Fruit fly (Drosophila melanogaster) whole organism, prepupa: ENCODE measurements around the gene CG43401.

Source experiments
- Blimp-1 ChIP-seq: fragments of 200-800 bp; sonication (Bioruptor generic); optimal IDR thresholded peaks from 3 replicates; lab custom pipeline; 2017; ENCODE audit warnings: missing biosample characterization, missing genetic modification characterization, mild to moderate bottlenecking, moderate library complexity, missing genetic modification reagents
- CG10631 ChIP-seq: fragments of 200-800 bp; sonication (Bioruptor generic); optimal IDR thresholded peaks from 2 replicates; lab custom pipeline; 2016; ENCODE audit warnings: missing biosample characterization, missing genetic modification characterization
- CG11294 ChIP-seq: fragments of 200-800 bp; sonication (Bioruptor generic); IDR thresholded peaks from 2 replicates; pipeline ENCODE4 v1.3.6; 2022; ENCODE audit warnings: missing biosample characterization, missing genetic modification characterization
- CG11762 ChIP-seq: fragments of 200-800 bp; sonication (Bioruptor generic); optimal IDR thresholded peaks from 3 replicates; lab custom pipeline; 2016; ENCODE audit warnings: missing biosample characterization, missing genetic modification characterization; ENCODE audit not compliant: insufficient read depth
- CG15336 ChIP-seq: fragments of 200-800 bp; sonication (Bioruptor generic); IDR thresholded peaks from 2 replicates; pipeline ENCODE4 v1.3.6; 2022; ENCODE audit warnings: missing biosample characterization, missing genetic modification characterization
- CG1621 ChIP-seq: fragments of 200-800 bp; sonication (Bioruptor generic); optimal IDR thresholded peaks from 3 replicates; lab custom pipeline; 2018; ENCODE audit warnings: missing biosample characterization, mild to moderate bottlenecking, missing genetic modification characterization
- CG3032 ChIP-seq: fragments of 200-800 bp; optimal IDR thresholded peaks from 2 replicates; lab custom pipeline; 2019; ENCODE audit warnings: missing biosample characterization, mild to moderate bottlenecking, missing genetic modification characterization, moderate library complexity
- CG31627 ChIP-seq: fragments of 200-800 bp; sonication (Bioruptor generic); optimal IDR thresholded peaks from 3 replicates; lab custom pipeline; 2016; ENCODE audit warnings: missing biosample characterization, missing genetic modification characterization
- CG32006 ChIP-seq: fragments of 200-800 bp; sonication (Bioruptor generic); optimal IDR thresholded peaks from 3 replicates; lab custom pipeline; 2017; ENCODE audit warnings: missing biosample characterization, mild to moderate bottlenecking, missing genetic modification characterization
- CG34406 ChIP-seq: fragments of 200-800 bp; sonication (Bioruptor generic); optimal IDR thresholded peaks from 3 replicates; lab custom pipeline; 2016; ENCODE audit warnings: missing biosample characterization, missing genetic modification characterization
- CG3919 ChIP-seq: fragments of 200-800 bp; sonication (Bioruptor generic); optimal IDR thresholded peaks from 3 replicates; lab custom pipeline; 2016; ENCODE audit warnings: missing biosample characterization, missing genetic modification characterization
- CG6163 ChIP-seq: fragments of 200-800 bp; sonication (Bioruptor generic); IDR thresholded peaks from 3 replicates; pipeline ENCODE4 v1.3.6; 2022; ENCODE audit warnings: missing biosample characterization, missing genetic modification characterization
- CG6276 ChIP-seq: fragments of 200-800 bp; sonication (Bioruptor generic); optimal IDR thresholded peaks from 2 replicates; lab custom pipeline; 2017; ENCODE audit warnings: missing biosample characterization, mild to moderate bottlenecking, missing genetic modification characterization
- CG6808 ChIP-seq: fragments of 200-800 bp; sonication (Bioruptor generic); optimal IDR thresholded peaks from 3 replicates; lab custom pipeline; 2017; ENCODE audit warnings: missing biosample characterization, missing genetic modification characterization, mild to moderate bottlenecking, moderate library complexity, missing genetic modification reagents
- CG6854 ChIP-seq: fragments of 200-800 bp; sonication (Bioruptor generic); optimal IDR thresholded peaks from 2 replicates; lab custom pipeline; 2017; ENCODE audit warnings: missing biosample characterization, mild to moderate bottlenecking, missing genetic modification characterization
- CG7368 ChIP-seq: fragments of 200-800 bp; sonication (Bioruptor generic); optimal IDR thresholded peaks from 3 replicates; lab custom pipeline; 2016; ENCODE audit warnings: missing biosample characterization, missing genetic modification characterization
- CG8119 ChIP-seq: fragments of 200-800 bp; sonication (Bioruptor generic); IDR thresholded peaks from 3 replicates; pipeline ENCODE4 v1.3.6; 2022; ENCODE audit warnings: missing biosample characterization, missing genetic modification characterization
- CG8632 ChIP-seq: fragments of 200-800 bp; sonication (Bioruptor generic); optimal IDR thresholded peaks from 3 replicates; lab custom pipeline; 2016; ENCODE audit warnings: missing biosample characterization, missing genetic modification characterization
- Eip75B ChIP-seq: fragments of 200-800 bp; sonication (Bioruptor generic); optimal IDR thresholded peaks from 3 replicates; lab custom pipeline; 2016; ENCODE audit warnings: missing biosample characterization, missing genetic modification characterization
- Eip78C ChIP-seq: fragments of 200-800 bp; sonication (Bioruptor generic); peaks from one replicate; lab custom pipeline; 2016; ENCODE audit warnings: missing biosample characterization, missing genetic modification characterization
- Eip93F ChIP-seq: fragments of 200-800 bp; sonication (Bioruptor generic); optimal IDR thresholded peaks from 2 replicates; lab custom pipeline; 2016; ENCODE audit warnings: missing biosample characterization, mild to moderate bottlenecking, missing genetic modification characterization
- Ets21C ChIP-seq: fragments of 200-800 bp; sonication (Bioruptor generic); optimal IDR thresholded peaks from 3 replicates; lab custom pipeline; 2016; ENCODE audit warnings: missing biosample characterization, missing genetic modification characterization
- Ets96B ChIP-seq: fragments of 200-800 bp; optimal IDR thresholded peaks from 2 replicates; lab custom pipeline; 2019; ENCODE audit warnings: missing biosample characterization, mild to moderate bottlenecking, missing genetic modification characterization, moderate library complexity
- Met ChIP-seq: fragments of 200-800 bp; sonication (Bioruptor generic); optimal IDR thresholded peaks from 3 replicates; lab custom pipeline; 2016; ENCODE audit warnings: missing biosample characterization, missing genetic modification characterization
- OdsH ChIP-seq: fragments of 200-800 bp; sonication (Bioruptor generic); optimal IDR thresholded peaks from 3 replicates; lab custom pipeline; 2016; ENCODE audit warnings: missing biosample characterization, missing genetic modification characterization
- Sox14 ChIP-seq: fragments of 200-800 bp; sonication (Bioruptor generic); optimal IDR thresholded peaks from 3 replicates; lab custom pipeline; 2016; ENCODE audit warnings: missing biosample characterization, missing genetic modification characterization
- Sox15 ChIP-seq: fragments of 200-800 bp; sonication (Bioruptor generic); optimal IDR thresholded peaks from 3 replicates; lab custom pipeline; 2016; ENCODE audit warnings: missing biosample characterization, missing genetic modification characterization
- achi ChIP-seq: fragments of 200-800 bp; sonication (Bioruptor generic); optimal IDR thresholded peaks from 3 replicates; lab custom pipeline; 2016; ENCODE audit warnings: missing biosample characterization, missing genetic modification characterization
- cyc ChIP-seq: fragments of 200-800 bp; sonication (Bioruptor generic); optimal IDR thresholded peaks from 3 replicates; lab custom pipeline; 2016; ENCODE audit warnings: missing biosample characterization, missing genetic modification characterization
- dac ChIP-seq: fragments of 200-800 bp; sonication (Bioruptor generic); optimal IDR thresholded peaks from 2 replicates; lab custom pipeline; 2017; ENCODE audit warnings: missing biosample characterization, mild to moderate bottlenecking, missing genetic modification characterization
- eg ChIP-seq: fragments of 200-800 bp; sonication (Bioruptor generic); IDR thresholded peaks from 3 replicates; pipeline ENCODE4 v1.3.6; 2022; ENCODE audit warnings: missing biosample characterization, missing genetic modification characterization
- esn ChIP-seq: fragments of 200-800 bp; sonication (Bioruptor generic); optimal IDR thresholded peaks from 2 replicates; lab custom pipeline; 2016; ENCODE audit warnings: missing biosample characterization, mild to moderate bottlenecking, missing genetic modification characterization, moderate library complexity
- fkh ChIP-seq: fragments of 200-800 bp; sonication (Bioruptor generic); optimal IDR thresholded peaks from 3 replicates; lab custom pipeline; 2017; ENCODE audit warnings: missing biosample characterization, mild to moderate bottlenecking, missing genetic modification characterization, moderate library complexity
- lz ChIP-seq: fragments of 200-800 bp; sonication (Bioruptor generic); optimal IDR thresholded peaks from 3 replicates; lab custom pipeline; 2016; ENCODE audit warnings: missing biosample characterization, missing genetic modification characterization
- pdm3 ChIP-seq: fragments of 200-800 bp; sonication (Bioruptor generic); optimal IDR thresholded peaks from 3 replicates; lab custom pipeline; 2016; ENCODE audit warnings: missing biosample characterization, missing genetic modification characterization
- salr ChIP-seq, 2 experiments: fragments of 200-800 bp; sonication (Bioruptor generic); optimal IDR thresholded peaks; 3 replicates each; lab custom pipeline; 2016 to 2018; ENCODE audit warnings: missing biosample characterization in 2 of 2, missing genetic modification characterization in 2 of 2, mild to moderate bottlenecking in 1 of 2
- ss ChIP-seq, 2 experiments: fragments of 200-800 bp; sonication (Bioruptor generic); optimal IDR thresholded peaks; 2 replicates in 1 of 2; 3 replicates in 1 of 2; lab custom pipeline; 2017 to 2018; ENCODE audit warnings: mild to moderate bottlenecking in 2 of 2, missing biosample characterization in 2 of 2, missing genetic modification characterization in 2 of 2, moderate library complexity in 1 of 2
- svp ChIP-seq: fragments of 200-800 bp; sonication (Bioruptor generic); peaks from one replicate; lab custom pipeline; 2016; ENCODE audit warnings: missing biosample characterization, missing genetic modification characterization
- topi ChIP-seq: fragments of 200-800 bp; sonication (Bioruptor generic); optimal IDR thresholded peaks from 3 replicates; lab custom pipeline; 2016; ENCODE audit warnings: missing biosample characterization, missing genetic modification characterization
- vri ChIP-seq: fragments of 200-800 bp; sonication (Bioruptor generic); optimal IDR thresholded peaks from 3 replicates; lab custom pipeline; 2016; ENCODE audit warnings: missing biosample characterization, mild to moderate bottlenecking, missing genetic modification characterization

The CG43401 gene

dm6 chr2L:1393611-1394010, 34.7 kb upstream of the CG43401 start (continued):
- TF ChIP-seq OdsH (GFP tag; lab: Kevin White, UChicago) (peak; percentile 28), CG3919 (GFP tag; lab: Kevin White, UChicago) (peak; percentile 44), Sox14 (no peak), pdm3 (GFP tag; lab: Kevin White, UChicago) (peak; percentile 24), topi (no peak), CG11294 (no peak), dac (GFP tag; lab: Kevin White, UChicago) (no peak), Ets21C (no peak), Eip78C (GFP tag; lab: Kevin White, UChicago) (peak; percentile 52)

dm6 chr2L:1399434-1399833, 28.8 kb upstream of the CG43401 start:
- TF ChIP-seq CG6163 (GFP tag; lab: Robert Waterston, UW) (peak; percentile 12; the same call in 1 of the 3 replicates), Eip78C (GFP tag; lab: Kevin White, UChicago) (peak; percentile 40), fkh (peak; percentile 65), salr (GFP tag; optimal IDR thresholded peaks at IDR 0.05; lab: Kevin White, UChicago) (no peak), CG7368 (GFP tag; lab: Kevin White, UChicago) (no peak)

dm6 chr2L:1402728-1403127, 25.5 kb upstream of the CG43401 start:
- TF ChIP-seq Ets21C, result no peak
- no peak for TF ChIP-seq achi (GFP tag; lab: Kevin White, UChicago)
- TF ChIP-seq CG8632 (GFP tag; lab: Kevin White, UChicago), result no peak
- no peak for TF ChIP-seq svp (GFP tag; lab: Kevin White, UChicago)
- no peak for TF ChIP-seq vri
- no peak for TF ChIP-seq Eip93F
- TF ChIP-seq CG6163 (GFP tag; lab: Robert Waterston, UW), result peak; percentile 41; the same call in 1 of the 3 replicates
- no peak for TF ChIP-seq CG3919 (GFP tag; lab: Kevin White, UChicago)
- TF ChIP-seq CG34406 (GFP tag; lab: Kevin White, UChicago), result no peak
- no peak for TF ChIP-seq Eip75B (GFP tag; lab: Kevin White, UChicago)
- TF ChIP-seq CG6854 (GFP tag; lab: Kevin White, UChicago), result no peak
- no peak for TF ChIP-seq cyc
- TF ChIP-seq ss (GFP tag; optimal IDR thresholded peaks at IDR 0.05; lab: Kevin White, UChicago), result no peak
- TF ChIP-seq CG15336, result peak; percentile 36; the same call in 1 of the 2 replicates
- no peak for TF ChIP-seq Met
- no peak for TF ChIP-seq CG6276
- no peak for TF ChIP-seq CG11762 (GFP tag; lab: Kevin White, UChicago)
- no peak for TF ChIP-seq eg (GFP tag; lab: Robert Waterston, UW)
- TF ChIP-seq CG32006, result peak; percentile 6
- no peak for TF ChIP-seq Blimp-1
- TF ChIP-seq esn, result no peak
- peak; percentile 63 for TF ChIP-seq Eip78C (GFP tag; lab: Kevin White, UChicago)
- no peak for TF ChIP-seq CG1621
- TF ChIP-seq lz, result no peak
- no peak for TF ChIP-seq CG6808 (GFP tag; lab: Kevin White, UChicago)
- TF ChIP-seq Sox15 (GFP tag; lab: Kevin White, UChicago), result no peak
- no peak for TF ChIP-seq CG3032 (tag; lab: Kevin White, UChicago)
- no peak for TF ChIP-seq Ets96B (tag; lab: Kevin White, UChicago)
- no peak; the same call in 2 of the 3 replicates for TF ChIP-seq CG8119
- TF ChIP-seq CG31627 (GFP tag; lab: Kevin White, UChicago), result no peak
- TF ChIP-seq CG10631 (GFP tag; lab: Kevin White, UChicago), result peak; percentile 28
